Worm (Caenorhabditis elegans) whole organism, early embryonic: ENCODE measurements around the gene sra-6.

Source experiments
- F13C5.2 ChIP-seq: sonication (generic microtip); optimal IDR thresholded peaks from 2 replicates; lab custom pipeline; 2017; ENCODE audit warnings: mild to moderate bottlenecking, missing genetic modification characterization, inconsistent platforms, missing compliant biosample characterization
- aly-1 ChIP-seq: sonication (generic microtip); optimal IDR thresholded peaks from 2 replicates; lab custom pipeline; 2016; ENCODE audit warnings: missing genetic modification characterization, missing compliant biosample characterization
- flt-1 ChIP-seq: fragments of 200-800 bp; sonication (Bioruptor generic); IDR thresholded peaks from 2 replicates; pipeline ENCODE4 v1.3.6; 2022; ENCODE audit warnings: missing genetic modification characterization, missing compliant biosample characterization
- hmg-4 ChIP-seq: fragments of 200-800 bp; sonication (Bioruptor generic); optimal IDR thresholded peaks from 2 replicates; lab custom pipeline; 2018; ENCODE audit warnings: mild to moderate bottlenecking, missing genetic modification characterization, missing compliant biosample characterization
- hnd-1 ChIP-seq: sonication (generic microtip); optimal IDR thresholded peaks from 2 replicates; lab custom pipeline; 2016; ENCODE audit warnings: missing genetic modification characterization, missing compliant biosample characterization

- TF ChIP-seq F13C5.2 (tag; lab: Kevin White, UChicago) = no peak
- no peak for TF ChIP-seq hmg-4
- no peak for TF ChIP-seq flt-1 (GFP tag; lab: Robert Waterston, UW)
- no peak for TF ChIP-seq hnd-1 (tag; lab: Kevin White, UChicago)
- TF ChIP-seq aly-1 (tag; lab: Kevin White, UChicago) = no peak
These were observed 45.8 kb upstream of the sra-6 start, which contains the start of gene E02H1.6 for ce11 chrII:9596401-9596800.
